Worm (Caenorhabditis elegans) whole organism, L1 larva: ENCODE measurements around the gene C35D6.4.

Experiments
- aha-1 ChIP-seq: fragments of 150-350 bp; optimal IDR thresholded peaks from 2 replicates; lab custom pipeline; 2014; ENCODE audit warnings: missing biosample characterization, missing genetic modification characterization
- alr-1 ChIP-seq: fragments of 200-800 bp; sonication (Bioruptor generic); optimal IDR thresholded peaks from 2 replicates; lab custom pipeline; 2018; ENCODE audit warnings: borderline replicate concordance, mild to moderate bottlenecking, missing genetic modification characterization, missing compliant biosample characterization
- aly-2 ChIP-seq: fragments of 150-350 bp; optimal IDR thresholded peaks from 2 replicates; lab custom pipeline; 2014; ENCODE audit warnings: missing biosample characterization, missing genetic modification characterization
- ama-1 ChIP-seq: fragments of 150-350 bp; optimal IDR thresholded peaks from 2 replicates; lab custom pipeline; 2014
- nhr-11 ChIP-seq: fragments of 150-350 bp; optimal IDR thresholded peaks from 2 replicates; lab custom pipeline; 2014; ENCODE audit warnings: missing biosample characterization, missing genetic modification characterization
- nhr-237 ChIP-seq: fragments of 150-350 bp; optimal IDR thresholded peaks from 2 replicates; lab custom pipeline; 2014; ENCODE audit warnings: missing biosample characterization, missing genetic modification characterization
- tbx-2 ChIP-seq: sonication (generic microtip); optimal IDR thresholded peaks from 2 replicates; lab custom pipeline; 2016; ENCODE audit warnings: missing genetic modification characterization, missing compliant biosample characterization

- TF ChIP-seq nhr-11 (no peak), ama-1 (lab: Kevin White, UChicago) (no peak), aly-2 (tag; lab: Kevin White, UChicago) (no peak), tbx-2 (tag; lab: Kevin White, UChicago) (no peak), nhr-237 (tag; lab: Kevin White, UChicago) (no peak), aha-1 (tag; lab: Kevin White, UChicago) (no peak), alr-1 (tag; lab: Kevin White, UChicago) (no peak)
Observed at ce11 chrIV:16380278-16380677, 29.5 kb downstream of the C35D6.4 start.
